Fruit fly (Drosophila melanogaster) whole organism, embryonic: Measurements from ENCODE around the gene kri.

Source experiments
- CG10267 ChIP-seq: fragments of 200-800 bp; sonication (Bioruptor generic); optimal IDR thresholded peaks from 2 replicates; lab custom pipeline; 2018; ENCODE audit warnings: missing biosample characterization, mild to moderate bottlenecking, missing genetic modification characterization, moderate library complexity
- CG10274 ChIP-seq: fragments of 200-800 bp; sonication (Bioruptor generic); optimal IDR thresholded peaks from 3 replicates; lab custom pipeline; 2017; ENCODE audit warnings: missing biosample characterization, mild to moderate bottlenecking, missing genetic modification characterization
- CG11504 ChIP-seq: fragments of 200-800 bp; sonication (Bioruptor generic); optimal IDR thresholded peaks from 3 replicates; lab custom pipeline; 2019; ENCODE audit warnings: missing biosample characterization, mild to moderate bottlenecking, missing genetic modification characterization, moderate library complexity
- CG12236 ChIP-seq: fragments of 200-800 bp; sonication (Bioruptor generic); optimal IDR thresholded peaks from 2 replicates; lab custom pipeline; 2016; ENCODE audit warnings: missing biosample characterization, missing genetic modification characterization
- CG12391 ChIP-seq: fragments of 200-800 bp; sonication (Bioruptor generic); optimal IDR thresholded peaks from 3 replicates; lab custom pipeline; 2018; ENCODE audit warnings: missing biosample characterization, mild to moderate bottlenecking, missing genetic modification characterization, moderate library complexity
- CG13123 ChIP-seq: fragments of 200-800 bp; sonication (Bioruptor generic); optimal IDR thresholded peaks from 2 replicates; lab custom pipeline; 2016; ENCODE audit warnings: missing biosample characterization, missing genetic modification characterization
- CG14667 ChIP-seq: fragments of 200-800 bp; sonication (Bioruptor generic); IDR thresholded peaks from 2 replicates; pipeline ENCODE4 v1.3.6; 2022; ENCODE audit warnings: missing biosample characterization, missing genetic modification characterization
- CG15479 ChIP-seq: fragments of 200-800 bp; sonication (Bioruptor generic); optimal IDR thresholded peaks from 3 replicates; lab custom pipeline; 2019; ENCODE audit warnings: missing biosample characterization, mild to moderate bottlenecking, missing genetic modification characterization, moderate library complexity
- CG1603 ChIP-seq: fragments of 200-800 bp; sonication (Bioruptor generic); optimal IDR thresholded peaks from 2 replicates; lab custom pipeline; 2019; ENCODE audit warnings: missing biosample characterization, mild to moderate bottlenecking, missing genetic modification characterization, moderate library complexity
- CG2678 ChIP-seq: fragments of 200-800 bp; sonication (Bioruptor generic); optimal IDR thresholded peaks from 3 replicates; lab custom pipeline; 2019; ENCODE audit warnings: missing biosample characterization, mild to moderate bottlenecking, missing genetic modification characterization, moderate library complexity
- CG3065 ChIP-seq: fragments of 200-800 bp; sonication (Bioruptor generic); optimal IDR thresholded peaks from 2 replicates; lab custom pipeline; 2016; ENCODE audit warnings: missing biosample characterization, missing genetic modification characterization
- CG31365 ChIP-seq: fragments of 200-800 bp; sonication (Bioruptor generic); optimal IDR thresholded peaks from 2 replicates; lab custom pipeline; 2018; ENCODE audit warnings: missing biosample characterization, mild to moderate bottlenecking, missing genetic modification characterization
- CG31388 ChIP-seq: fragments of 200-800 bp; sonication (Bioruptor generic); optimal IDR thresholded peaks from 2 replicates; lab custom pipeline; 2016; ENCODE audit warnings: missing biosample characterization, missing genetic modification characterization
- CG32767 ChIP-seq: fragments of 200-800 bp; sonication (Bioruptor generic); IDR thresholded peaks from 2 replicates; pipeline ENCODE4 v1.3.6; 2022; ENCODE audit warnings: missing biosample characterization, missing genetic modification characterization
- CG32772 ChIP-seq: fragments of 200-800 bp; sonication (Bioruptor generic); IDR thresholded peaks from 2 replicates; pipeline ENCODE4 v1.3.6; 2022; ENCODE audit warnings: missing biosample characterization, missing genetic modification characterization
- CG6683 ChIP-seq: fragments of 200-800 bp; sonication (Bioruptor generic); optimal IDR thresholded peaks from 2 replicates; lab custom pipeline; 2017; ENCODE audit warnings: missing biosample characterization, mild to moderate bottlenecking, missing genetic modification characterization, missing genetic modification reagents
- CG7963 ChIP-seq: fragments of 200-800 bp; sonication (Bioruptor generic); IDR thresholded peaks from 3 replicates; pipeline ENCODE4 v1.3.6; 2022; ENCODE audit warnings: missing biosample characterization, missing genetic modification characterization; ENCODE audit not compliant: partially characterized antibody
- CG9817 ChIP-seq: fragments of 200-800 bp; sonication (Bioruptor generic); optimal IDR thresholded peaks from 2 replicates; lab custom pipeline; 2018; ENCODE audit warnings: missing biosample characterization, mild to moderate bottlenecking, missing genetic modification characterization, moderate library complexity
- CTCF ChIP-seq: fragments of 200-800 bp; sonication (Bioruptor generic); optimal IDR thresholded peaks from 2 replicates; lab custom pipeline; 2017; ENCODE audit warnings: missing biosample characterization, mild to moderate bottlenecking, missing genetic modification characterization, moderate library complexity
- HLHmδ ChIP-seq: fragments of 200-800 bp; sonication (Bioruptor generic); optimal IDR thresholded peaks from 2 replicates; lab custom pipeline; 2018; ENCODE audit warnings: missing biosample characterization, mild to moderate bottlenecking, missing genetic modification characterization, moderate library complexity
- Hey ChIP-seq: fragments of 200-800 bp; sonication (Bioruptor generic); optimal IDR thresholded peaks from 3 replicates; lab custom pipeline; 2018; ENCODE audit warnings: missing biosample characterization, mild to moderate bottlenecking, missing genetic modification characterization
- Hmx ChIP-seq: fragments of 200-800 bp; sonication (Bioruptor generic); optimal IDR thresholded peaks from 2 replicates; lab custom pipeline; 2016; ENCODE audit warnings: missing biosample characterization, missing genetic modification characterization
- Mrtf ChIP-seq: fragments of 200-800 bp; sonication (Bioruptor generic); IDR thresholded peaks from 3 replicates; pipeline ENCODE4 v1.3.6; 2022; ENCODE audit warnings: missing biosample characterization, missing genetic modification characterization
- Neu2 ChIP-seq: fragments of 200-800 bp; sonication (Bioruptor generic); optimal IDR thresholded peaks from 3 replicates; lab custom pipeline; 2016; ENCODE audit warnings: missing biosample characterization, missing genetic modification characterization, borderline replicate concordance
- Nf-YA ChIP-seq: fragments of 200-800 bp; sonication (Bioruptor generic); IDR thresholded peaks from 2 replicates; pipeline ENCODE4 v1.3.6; 2022; ENCODE audit warnings: missing biosample characterization, missing genetic modification characterization
- Ptx1 ChIP-seq: fragments of 200-800 bp; sonication (Bioruptor generic); IDR thresholded peaks from 2 replicates; pipeline ENCODE4 v1.3.6; 2022; ENCODE audit warnings: missing biosample characterization, missing genetic modification characterization
- Ravus ChIP-seq: fragments of 200-800 bp; sonication (Bioruptor generic); IDR thresholded peaks from 2 replicates; pipeline ENCODE4 v1.3.6; 2022; ENCODE audit warnings: missing biosample characterization, missing genetic modification characterization
- Sox100B ChIP-seq: fragments of 200-800 bp; sonication (Bioruptor generic); optimal IDR thresholded peaks from 3 replicates; lab custom pipeline; 2018; ENCODE audit warnings: missing biosample characterization, mild to moderate bottlenecking, missing genetic modification characterization
- Sox102F ChIP-seq: fragments of 200-800 bp; sonication (Bioruptor generic); optimal IDR thresholded peaks from 2 replicates; lab custom pipeline; 2018; ENCODE audit warnings: missing biosample characterization, mild to moderate bottlenecking, missing genetic modification characterization, moderate library complexity
- TFAM ChIP-seq: fragments of 200-800 bp; sonication (Bioruptor generic); optimal IDR thresholded peaks from 2 replicates; lab custom pipeline; 2017; ENCODE audit warnings: missing biosample characterization, missing genetic modification characterization, inconsistent platforms
- Trl ChIP-seq, 3 experiments: fragments of >200 bp in 2 of 3; fragments of 200-800 bp in 1 of 3; sonication (Bioruptor generic) in 1 of 3; optimal IDR thresholded peaks; 2 replicates in 1 of 3; 3 replicates in 2 of 3; lab custom pipeline; 2016 to 2017; ENCODE audit warnings: missing biosample characterization in 1 of 3, missing genetic modification characterization in 1 of 3
- bab2 ChIP-seq: fragments of 200-800 bp; sonication (Bioruptor generic); optimal IDR thresholded peaks from 2 replicates; lab custom pipeline; 2016; ENCODE audit warnings: missing biosample characterization, missing genetic modification characterization
- cad ChIP-seq: fragments of >200 bp; optimal IDR thresholded peaks from 2 replicates; lab custom pipeline; 2017; ENCODE audit warnings: missing biosample characterization, missing genetic modification characterization
- crp ChIP-seq, 2 experiments: fragments of 200-800 bp; sonication (Bioruptor generic); optimal IDR thresholded peaks; 2 replicates in 1 of 2; 3 replicates in 1 of 2; lab custom pipeline; 2017; ENCODE audit warnings: missing biosample characterization in 2 of 2, missing genetic modification characterization in 2 of 2, mild to moderate bottlenecking in 1 of 2, moderate library complexity in 1 of 2
- dmrt11E ChIP-seq: fragments of 200-800 bp; sonication (Bioruptor generic); optimal IDR thresholded peaks from 3 replicates; lab custom pipeline; 2018; ENCODE audit warnings: missing biosample characterization, mild to moderate bottlenecking, missing genetic modification characterization, moderate library complexity
- dmrt99B ChIP-seq: fragments of 200-800 bp; sonication (Bioruptor generic); optimal IDR thresholded peaks from 2 replicates; lab custom pipeline; 2018; ENCODE audit warnings: missing biosample characterization, mild to moderate bottlenecking, missing genetic modification characterization, moderate library complexity
- exex ChIP-seq: fragments of 200-800 bp; sonication (Bioruptor generic); optimal IDR thresholded peaks from 4 replicates; lab custom pipeline; 2018; ENCODE audit warnings: missing biosample characterization, mild to moderate bottlenecking, missing genetic modification characterization, moderate library complexity
- gcm2 ChIP-seq: fragments of 200-800 bp; sonication (Bioruptor generic); optimal IDR thresholded peaks from 2 replicates; lab custom pipeline; 2016; ENCODE audit warnings: missing biosample characterization, missing genetic modification characterization
- gsb-n ChIP-seq: fragments of 200-800 bp; sonication (Bioruptor generic); optimal IDR thresholded peaks from 3 replicates; lab custom pipeline; 2018; ENCODE audit warnings: missing biosample characterization, mild to moderate bottlenecking, missing genetic modification characterization
- insv ChIP-seq, 2 experiments: fragments of 200-800 bp; sonication (Bioruptor generic); optimal IDR thresholded peaks; 3 replicates each; lab custom pipeline; 2016 to 2018; ENCODE audit warnings: missing biosample characterization in 2 of 2, missing genetic modification characterization in 2 of 2
- kay ChIP-seq: fragments of 200-800 bp; sonication (Bioruptor generic); optimal IDR thresholded peaks from 2 replicates; lab custom pipeline; 2016; ENCODE audit warnings: missing biosample characterization, missing genetic modification characterization
- lov ChIP-seq, 2 experiments: fragments of 200-800 bp in 1 of 2; fragments of >200 bp in 1 of 2; sonication (Bioruptor generic) in 1 of 2; IDR thresholded peaks in 1 of 2; optimal IDR thresholded peaks in 1 of 2; 2 replicates in 1 of 2; 3 replicates in 1 of 2; pipeline versions ENCODE4 v1.3.6 to Lab custom; 2017 to 2022; ENCODE audit warnings: missing biosample characterization in 1 of 2, missing genetic modification characterization in 1 of 2
- otp ChIP-seq: fragments of 200-800 bp; sonication (Bioruptor generic); IDR thresholded peaks from 3 replicates; pipeline ENCODE4, ENCODE4 v1.3.6; 2022; ENCODE audit warnings: missing biosample characterization, missing genetic modification characterization
- pan ChIP-seq, 4 experiments: fragments of >200 bp in 3 of 4; fragments of 200-800 bp in 1 of 4; sonication (Bioruptor generic) in 1 of 4; optimal IDR thresholded peaks in 3 of 4; IDR thresholded peaks in 1 of 4; 2 replicates each; pipeline versions ENCODE4 v1.3.6 to Lab custom; 2017 to 2022; ENCODE audit warnings: missing biosample characterization in 2 of 4, missing genetic modification characterization in 2 of 4, mixed read lengths in 1 of 4
- seq ChIP-seq: fragments of 200-800 bp; sonication (Bioruptor generic); IDR thresholded peaks from 2 replicates; pipeline ENCODE4 v1.3.6; 2022; ENCODE audit warnings: missing biosample characterization, missing genetic modification characterization
- shn ChIP-seq: fragments of 200-800 bp; sonication (Bioruptor generic); optimal IDR thresholded peaks from 3 replicates; lab custom pipeline; 2016; ENCODE audit warnings: missing biosample characterization, missing genetic modification characterization
- slbo ChIP-seq: fragments of 200-800 bp; sonication (Bioruptor generic); IDR thresholded peaks from 2 replicates; pipeline ENCODE4 v1.3.6; 2022; ENCODE audit warnings: missing biosample characterization, missing genetic modification characterization
- sr ChIP-seq: fragments of 200-800 bp; sonication (Bioruptor generic); IDR thresholded peaks from 3 replicates; pipeline ENCODE4 v1.3.6; 2022; ENCODE audit warnings: missing biosample characterization, missing genetic modification characterization

The kri gene

DNA sequence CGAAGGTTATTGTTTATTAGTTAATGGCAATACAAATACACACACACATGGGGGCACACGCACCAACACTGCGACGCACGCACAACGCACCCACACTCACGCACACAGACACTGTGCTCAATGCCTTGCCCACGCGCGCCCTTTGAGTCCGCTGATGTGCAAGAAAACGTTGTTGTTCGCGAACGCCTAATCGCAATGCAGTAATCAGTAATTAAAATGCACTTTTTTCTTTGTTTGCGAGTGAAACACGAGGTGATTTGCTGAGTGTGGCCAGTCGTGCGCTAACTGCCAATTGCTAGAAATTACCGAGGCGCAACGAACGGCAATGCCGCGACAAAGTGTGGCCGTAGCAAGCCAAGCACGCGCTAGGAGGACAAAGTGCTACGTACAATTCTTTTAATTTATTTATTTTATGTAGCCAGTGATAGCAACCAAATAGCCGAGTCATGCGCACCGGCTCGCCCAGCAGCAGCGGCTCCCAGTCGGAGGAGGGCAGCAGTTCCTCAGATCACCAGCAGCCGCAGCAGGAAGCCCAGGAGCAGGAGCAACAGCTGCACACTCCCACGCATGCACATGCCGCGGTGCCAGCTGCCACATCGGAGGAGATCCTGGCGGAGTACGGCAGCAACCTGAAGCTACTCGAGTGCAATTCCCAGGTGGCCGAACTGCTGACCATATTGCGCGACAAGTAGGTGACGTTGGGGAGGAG, at the start of gene kri, which contains the start of gene S6k (continued):
- TF ChIP-seq Neu2 (GFP tag; lab: Kevin White, UChicago) (no peak), CG10274 (GFP tag; lab: Kevin White, UChicago) (no peak), Trl (optimal IDR thresholded peaks at IDR 0.05; lab: Kevin White, UChicago) (no peak), Trl (GFP tag; optimal IDR thresholded peaks at IDR 0.05; lab: Kevin White, UChicago) (no peak), CG13123 (GFP tag; lab: Kevin White, UChicago) (no peak), CG6683 (GFP tag; lab: Kevin White, UChicago) (no peak), CG11504 (tag; lab: Kevin White, UChicago) (peak; percentile 30), Ravus (GFP tag; lab: Robert Waterston, UW) (no peak), slbo (GFP tag; lab: Robert Waterston, UW) (no peak), CG32772 (GFP tag; lab: Robert Waterston, UW) (no peak), pan (optimal IDR thresholded peaks at IDR 0.05; lab: Kevin White, UChicago) (no peak), pan (GFP tag; optimal IDR thresholded peaks at IDR 0.05 in 1 of 2, IDR thresholded peaks at IDR 0.05 in 1 of 2) (peak in 1 of 2 experiments; percentile 26), CG9817 (tag; lab: Kevin White, UChicago) (no peak), lov (optimal IDR thresholded peaks at IDR 0.05; lab: Kevin White, UChicago) (no peak), lov (GFP tag; IDR thresholded peaks at IDR 0.05; lab: Robert Waterston, UW) (0 out of 3 replicates have a peak, but pooled peaks have one; percentile 40), cad (GFP tag; lab: Kevin White, UChicago) (no peak), kay (GFP tag; lab: Kevin White, UChicago) (no peak), TFAM (GFP tag; lab: Kevin White, UChicago) (no peak), insv (GFP tag; optimal IDR thresholded peaks at IDR 0.05; lab: Kevin White, UChicago) (no peak), Ptx1 (GFP tag; lab: Robert Waterston, UW) (no peak), shn (GFP tag; lab: Kevin White, UChicago) (no peak), CG15479 (GFP tag; lab: Kevin White, UChicago) (no peak), Mrtf (GFP tag; lab: Robert Waterston, UW) (no peak), CG12391 (tag; lab: Kevin White, UChicago) (peak; percentile 12), dmrt11E (tag; lab: Kevin White, UChicago) (no peak), bab2 (GFP tag; lab: Kevin White, UChicago) (no peak), sr (GFP tag; lab: Robert Waterston, UW) (peak; percentile 13; the same call in 1 of the 3 replicates), CG3065 (GFP tag; lab: Kevin White, UChicago) (no peak), CG31388 (no peak), Hmx (GFP tag; lab: Kevin White, UChicago) (no peak), CG32767 (GFP tag; lab: Robert Waterston, UW) (no peak), otp (GFP tag; lab: Robert Waterston, UW) (no peak), CG1603 (peak; percentile 82), CG2678 (tag; lab: Kevin White, UChicago) (no peak), CG14667 (GFP tag; lab: Robert Waterston, UW) (no peak), exex (tag; lab: Kevin White, UChicago) (peak; percentile 65), gsb-n (no peak), CTCF (GFP tag; lab: Kevin White, UChicago) (no peak), CG10267 (tag; lab: Kevin White, UChicago) (peak; percentile 47), seq (GFP tag; lab: Robert Waterston, UW) (no peak), crp (GFP tag; optimal IDR thresholded peaks at IDR 0.05; lab: Kevin White, UChicago) (peak in 1 of 2 experiments; percentile 29), dmrt99B (tag; lab: Kevin White, UChicago) (no peak), gcm2 (GFP tag; lab: Kevin White, UChicago) (no peak), Nf-YA (GFP tag; lab: Robert Waterston, UW) (0 out of 2 replicates have a peak, but pooled peaks have one; percentile 9), Sox100B (no peak), Hey (tag; lab: Kevin White, UChicago) (peak; percentile 35), CG31365 (tag; lab: Kevin White, UChicago) (no peak), Sox102F (GFP tag; lab: Kevin White, UChicago) (no peak), CG12236 (GFP tag; lab: Kevin White, UChicago) (no peak), HLHmδ (GFP tag; lab: Kevin White, UChicago) (no peak), CG7963 (GFP tag; lab: Robert Waterston, UW) (no peak)
